Worm (Caenorhabditis elegans) whole organism, L1 larva: Measurements from ENCODE around the gene C38C10.3.

Experiments
- C04F5.9 ChIP-seq: sonication (generic microtip); optimal IDR thresholded peaks from 2 replicates; lab custom pipeline; 2016; ENCODE audit warnings: missing genetic modification characterization, missing compliant biosample characterization
- C16A3.4 ChIP-seq: fragments of 150-350 bp; optimal IDR thresholded peaks from 2 replicates; lab custom pipeline; 2014; ENCODE audit warnings: missing biosample characterization, missing genetic modification characterization
- F16B12.6 ChIP-seq: fragments of 150-350 bp; optimal IDR thresholded peaks from 2 replicates; lab custom pipeline; 2014; ENCODE audit warnings: missing biosample characterization, missing genetic modification characterization
- Y116A8C.19 ChIP-seq: sonication (generic microtip); optimal IDR thresholded peaks from 2 replicates; lab custom pipeline; 2016; ENCODE audit warnings: missing compliant biosample characterization, missing genetic modification characterization, borderline replicate concordance
- blmp-1 ChIP-seq: fragments of 150-350 bp; optimal IDR thresholded peaks from 2 replicates; lab custom pipeline; 2014; ENCODE audit warnings: missing biosample characterization, missing genetic modification characterization
- ceh-8 ChIP-seq: fragments of 200-800 bp; sonication (Bioruptor generic); optimal IDR thresholded peaks from 2 replicates; lab custom pipeline; 2018; ENCODE audit warnings: mild to moderate bottlenecking, missing genetic modification characterization, moderate library complexity, missing compliant biosample characterization
- ceh-88 ChIP-seq: fragments of 200-800 bp; sonication (Bioruptor generic); IDR thresholded peaks from 2 replicates; pipeline ENCODE4 v1.3.6; 2022; ENCODE audit warnings: missing genetic modification characterization, missing compliant biosample characterization
- dsc-1 ChIP-seq: sonication (generic microtip); optimal IDR thresholded peaks from 2 replicates; lab custom pipeline; 2016; ENCODE audit warnings: mild to moderate bottlenecking, missing genetic modification characterization, missing compliant biosample characterization
- efl-1 ChIP-seq, 4 experiments: fragments of 150-350 bp; optimal IDR thresholded peaks in 3 of 4; peaks in 1 of 4; 1 replicate in 1 of 4; 2 replicates in 3 of 4; lab custom pipeline; 2014; ENCODE audit warnings: missing biosample characterization in 2 of 4, missing genetic modification characterization in 2 of 4, missing genetic modification reagents in 2 of 4
- egl-13 ChIP-seq: sonication (generic microtip); optimal IDR thresholded peaks from 2 replicates; lab custom pipeline; 2016; ENCODE audit warnings: missing genotype, missing genetic modification reagents, missing genetic modification characterization, missing compliant biosample characterization
- elt-2 ChIP-seq: sonication (generic microtip); optimal IDR thresholded peaks from 2 replicates; lab custom pipeline; 2016; ENCODE audit warnings: missing genetic modification characterization, mild to moderate bottlenecking, inconsistent platforms, missing compliant biosample characterization, missing genetic modification reagents
- fkh-10 ChIP-seq: sonication (generic microtip); optimal IDR thresholded peaks from 2 replicates; lab custom pipeline; 2017; ENCODE audit warnings: missing biosample characterization, missing genetic modification reagents, missing genetic modification characterization
- fkh-4 ChIP-seq: sonication (generic microtip); optimal IDR thresholded peaks from 2 replicates; lab custom pipeline; 2016; ENCODE audit warnings: missing compliant biosample characterization, missing genetic modification characterization, borderline replicate concordance
- hlh-17 ChIP-seq: fragments of 200-800 bp; sonication (Bioruptor generic); optimal IDR thresholded peaks from 2 replicates; lab custom pipeline; 2018; ENCODE audit warnings: missing genetic modification characterization, mild to moderate bottlenecking, missing compliant biosample characterization, moderate library complexity, borderline replicate concordance
- hlh-4 ChIP-seq: sonication (generic microtip); optimal IDR thresholded peaks from 2 replicates; lab custom pipeline; 2016; ENCODE audit warnings: mild to moderate bottlenecking, missing genetic modification characterization, missing compliant biosample characterization
- hpl-2 ChIP-seq: fragments of 150-350 bp; optimal IDR thresholded peaks from 2 replicates; lab custom pipeline; 2014; ENCODE audit warnings: missing biosample characterization, missing genetic modification reagents, missing genetic modification characterization
- jun-1 ChIP-seq: fragments of 150-350 bp; optimal IDR thresholded peaks from 2 replicates; lab custom pipeline; 2014; ENCODE audit warnings: missing biosample characterization, missing genetic modification reagents, missing genetic modification characterization
- lin-13 ChIP-seq: fragments of 150-350 bp; optimal IDR thresholded peaks from 2 replicates; lab custom pipeline; 2014; ENCODE audit warnings: missing biosample characterization, missing genetic modification reagents, missing genetic modification characterization
- lin-15B ChIP-seq: fragments of 150-350 bp; sonication (generic microtip); optimal IDR thresholded peaks from 3 replicates; lab custom pipeline; 2014; ENCODE audit warnings: missing biosample characterization, missing genetic modification characterization
- lsy-2 ChIP-seq, 2 experiments: fragments of 150-350 bp; optimal IDR thresholded peaks; 2 replicates each; lab custom pipeline; 2014; ENCODE audit warnings: missing biosample characterization in 2 of 2, missing genetic modification characterization in 2 of 2
- mef-2 ChIP-seq: fragments of 150-350 bp; optimal IDR thresholded peaks from 2 replicates; lab custom pipeline; 2014; ENCODE audit warnings: missing biosample characterization, missing genetic modification characterization
- nhr-11 ChIP-seq: fragments of 150-350 bp; optimal IDR thresholded peaks from 2 replicates; lab custom pipeline; 2014; ENCODE audit warnings: missing biosample characterization, missing genetic modification characterization
- nhr-20 ChIP-seq: sonication (generic microtip); optimal IDR thresholded peaks from 2 replicates; lab custom pipeline; 2016; ENCODE audit warnings: mild to moderate bottlenecking, missing genetic modification characterization, missing compliant biosample characterization
- nhr-237 ChIP-seq: fragments of 150-350 bp; optimal IDR thresholded peaks from 2 replicates; lab custom pipeline; 2014; ENCODE audit warnings: missing biosample characterization, missing genetic modification characterization
- nhr-28 ChIP-seq: fragments of 150-350 bp; optimal IDR thresholded peaks from 2 replicates; lab custom pipeline; 2014; ENCODE audit warnings: missing biosample characterization, missing genetic modification characterization
- nhr-76 ChIP-seq: sonication (generic microtip); optimal IDR thresholded peaks from 2 replicates; lab custom pipeline; 2017; ENCODE audit warnings: missing biosample characterization, missing genetic modification characterization
- nhr-77 ChIP-seq: fragments of 150-350 bp; optimal IDR thresholded peaks from 2 replicates; lab custom pipeline; 2014; ENCODE audit warnings: missing biosample characterization, missing genetic modification characterization
- nhr-85 ChIP-seq: sonication (generic microtip); peaks from one replicate; lab custom pipeline; 2016; ENCODE audit warnings: missing genetic modification characterization, inconsistent platforms, missing compliant biosample characterization
- nhr-90 ChIP-seq: sonication (generic microtip); optimal IDR thresholded peaks from 2 replicates; lab custom pipeline; 2016; ENCODE audit warnings: mild to moderate bottlenecking, missing genetic modification characterization, missing compliant biosample characterization; ENCODE audit not compliant: poor library complexity
- pax-3 ChIP-seq: fragments of 200-800 bp; sonication (Bioruptor generic); optimal IDR thresholded peaks from 2 replicates; lab custom pipeline; 2018; ENCODE audit warnings: mild to moderate bottlenecking, missing genetic modification characterization, moderate library complexity, missing compliant biosample characterization
- pqm-1 ChIP-seq: sonication (generic microtip); optimal IDR thresholded peaks from 3 replicates; lab custom pipeline; 2017; ENCODE audit warnings: missing biosample characterization, missing genetic modification characterization
- rnt-1 ChIP-seq: sonication (generic microtip); optimal IDR thresholded peaks from 2 replicates; lab custom pipeline; 2016; ENCODE audit warnings: mild to moderate bottlenecking, missing genetic modification characterization, moderate library complexity, missing compliant biosample characterization
- skn-1 ChIP-seq: fragments of 150-350 bp; optimal IDR thresholded peaks from 2 replicates; lab custom pipeline; 2014; ENCODE audit warnings: missing biosample characterization, missing genetic modification characterization
- snu-23 ChIP-seq: sonication (generic microtip); optimal IDR thresholded peaks from 2 replicates; lab custom pipeline; 2016; ENCODE audit warnings: missing genetic modification characterization, missing compliant biosample characterization
- sptf-1 ChIP-seq: fragments of 150-350 bp; optimal IDR thresholded peaks from 2 replicates; lab custom pipeline; 2014; ENCODE audit warnings: missing biosample characterization, missing genetic modification characterization
- sup-37 ChIP-seq: fragments of 200-800 bp; sonication (Bioruptor generic); optimal IDR thresholded peaks from 2 replicates; lab custom pipeline; 2018; ENCODE audit warnings: mild to moderate bottlenecking, missing genetic modification characterization, missing compliant biosample characterization
- swsn-7 ChIP-seq: sonication (generic microtip); optimal IDR thresholded peaks from 2 replicates; lab custom pipeline; 2016; ENCODE audit warnings: missing genetic modification characterization, missing compliant biosample characterization
- unc-130 ChIP-seq: fragments of 150-350 bp; optimal IDR thresholded peaks from 2 replicates; lab custom pipeline; 2017; ENCODE audit warnings: missing biosample characterization, missing genetic modification characterization, inconsistent platforms
- unc-62 ChIP-seq: fragments of 150-350 bp; optimal IDR thresholded peaks from 2 replicates; lab custom pipeline; 2014; ENCODE audit warnings: missing biosample characterization, missing genetic modification reagents, missing genetic modification characterization
- xbp-1 ChIP-seq: sonication (generic microtip); optimal IDR thresholded peaks from 2 replicates; lab custom pipeline; 2016; ENCODE audit warnings: missing genetic modification characterization, missing compliant biosample characterization
- zag-1 ChIP-seq: fragments of 150-350 bp; optimal IDR thresholded peaks from 2 replicates; lab custom pipeline; 2014; ENCODE audit warnings: missing biosample characterization, missing genetic modification characterization
- zip-4 ChIP-seq: fragments of 200-800 bp; sonication (Bioruptor generic); optimal IDR thresholded peaks from 2 replicates; lab custom pipeline; 2018; ENCODE audit warnings: mild to moderate bottlenecking, missing genetic modification characterization, moderate library complexity, missing compliant biosample characterization
- ztf-4 ChIP-seq: fragments of 150-350 bp; optimal IDR thresholded peaks from 2 replicates; lab custom pipeline; 2014; ENCODE audit warnings: missing biosample characterization, missing genetic modification characterization

C38C10.3 gene

ce11 chrIII:9346114-9346513 is 39.3 kb downstream of the C38C10.3 start (continued):
- TF ChIP-seq snu-23 (GFP tag; lab: Kevin White, UChicago) (peak; percentile 0), nhr-11 (tag; lab: Kevin White, UChicago) (no peak), jun-1 (tag; lab: Kevin White, UChicago) (no peak), lsy-2 (tag; optimal IDR thresholded peaks at IDR 0.05; lab: Kevin White, UChicago) (peak in 1 of 2 experiments; percentile 9), lin-15B (tag; lab: Kevin White, UChicago) (no peak), sptf-1 (no peak), fkh-10 (no peak), ceh-88 (GFP tag; lab: Robert Waterston, UW) (no peak), hlh-4 (no peak)
- TF ChIP-seq, all 84 proteins: peak for 6

- TF ChIP-seq skn-1 (tag; lab: Kevin White, UChicago) (no peak), pax-3 (tag; lab: Kevin White, UChicago) (no peak), hlh-17 (GFP tag; lab: Kevin White, UChicago) (no peak), rnt-1 (no peak), hpl-2 (GFP tag; lab: Kevin White, UChicago) (no peak), unc-62 (GFP tag; lab: Kevin White, UChicago) (no peak), nhr-77 (tag; lab: Kevin White, UChicago) (no peak), lsy-2 (tag; optimal IDR thresholded peaks at IDR 0.05; lab: Kevin White, UChicago) (no peak), mef-2 (tag; lab: Kevin White, UChicago) (no peak), C16A3.4 (tag; lab: Kevin White, UChicago) (no peak), swsn-7 (tag; lab: Kevin White, UChicago) (no peak), Y116A8C.19 (tag; lab: Kevin White, UChicago) (no peak), xbp-1 (tag; lab: Kevin White, UChicago) (no peak), egl-13 (tag; lab: Kevin White, UChicago) (no peak), nhr-11 (tag; lab: Kevin White, UChicago) (no peak), zip-4 (GFP tag; lab: Kevin White, UChicago) (no peak), sup-37 (GFP tag; lab: Kevin White, UChicago) (no peak), nhr-85 (tag; lab: Kevin White, UChicago) (no peak)
Measured at ce11 chrIII:9344347-9344746, 41.1 kb downstream of the C38C10.3 start, which contains the start of gene emb-9. Gene emb-9, minus strand, starts transcription at chrIII:9344447.

ce11 chrIII:9340025-9340424 is 45.4 kb downstream of the C38C10.3 start:
- TF ChIP-seq elt-2 (tag; lab: Kevin White, UChicago): no peak
- no peak for TF ChIP-seq pqm-1
- TF ChIP-seq zag-1 (tag; lab: Kevin White, UChicago): no peak
- TF ChIP-seq C04F5.9: no peak

- TF ChIP-seq lin-13 (GFP tag; lab: Kevin White, UChicago) (no peak), unc-130 (tag; lab: Kevin White, UChicago) (no peak), efl-1 (optimal IDR thresholded peaks at IDR 0.05; lab: Kevin White, UChicago) (no peak), efl-1 (GFP tag; optimal IDR thresholded peaks at IDR 0.05 in 1 of 2; lab: Kevin White, UChicago) (peak in 1 of 2 experiments; percentile 85)
Measured at ce11 chrIII:9337968-9338367, 47.5 kb downstream of the C38C10.3 start.

- TF ChIP-seq ceh-8 (GFP tag; lab: Kevin White, UChicago): no peak
- no peak for TF ChIP-seq blmp-1
- TF ChIP-seq C04F5.9: no peak
- TF ChIP-seq F16B12.6: no peak
- no peak for TF ChIP-seq nhr-76 (tag; lab: Kevin White, UChicago)
- no peak for TF ChIP-seq nhr-77 (tag; lab: Kevin White, UChicago)
- TF ChIP-seq mef-2 (tag; lab: Kevin White, UChicago): no peak
- TF ChIP-seq nhr-11 (tag; lab: Kevin White, UChicago): no peak
- no peak for TF ChIP-seq nhr-90 (tag; lab: Kevin White, UChicago)
- no peak for TF ChIP-seq ztf-4 (tag; lab: Kevin White, UChicago)
- TF ChIP-seq sptf-1: no peak
- TF ChIP-seq jun-1 (tag; lab: Kevin White, UChicago): no peak
- no peak for TF ChIP-seq swsn-7 (tag; lab: Kevin White, UChicago)
- no peak for TF ChIP-seq dsc-1
- TF ChIP-seq nhr-20: no peak
- no peak for TF ChIP-seq fkh-4
- no peak for TF ChIP-seq nhr-28 (tag; lab: Kevin White, UChicago)
- TF ChIP-seq nhr-237 (tag; lab: Kevin White, UChicago): no peak
Measured at ce11 chrIII:9336807-9337206, 48.6 kb downstream of the C38C10.3 start.
